Fruit fly (Drosophila melanogaster) whole organism: ENCODE measurements around the gene Eh.
"Not testable (repeated sequence)": the region's sequence is repeated elsewhere in the genome, so short reads cannot be mapped to it uniquely, and the experiment has no call there.

Experiments used
- CG8478 ChIP-seq: fragments of >200 bp; optimal IDR thresholded peaks from 2 replicates; lab custom pipeline; 2018; ENCODE audit warnings: inconsistent platforms
- Dll ChIP-seq: fragments of >200 bp; optimal IDR thresholded peaks from 2 replicates; lab custom pipeline; 2017
- EcR ChIP-seq, 2 experiments: fragments of >200 bp; optimal IDR thresholded peaks; 2 replicates each; lab custom pipeline; 2017; ENCODE audit warnings: missing biosample characterization in 2 of 2, missing genetic modification characterization in 2 of 2, missing genetic modification reagents in 2 of 2
- pan ChIP-seq: fragments of >200 bp; optimal IDR thresholded peaks from 2 replicates; lab custom pipeline; 2017
- psq ChIP-seq: fragments of >200 bp; optimal IDR thresholded peaks from 2 replicates; lab custom pipeline; 2017
- usp ChIP-seq: fragments of >200 bp; optimal IDR thresholded peaks from 2 replicates; lab custom pipeline; 2017; ENCODE audit warnings: missing biosample characterization, missing genetic modification characterization, mixed read lengths

Eh gene

dm6 chr3R:17448758-17449157 is at the start of gene Eh:
Gene Eh (minus strand): TSS chr3R:17448858.
- TF ChIP-seq Dll (lab: Kevin White, UChicago) = no peak
- no peak for TF ChIP-seq usp (GFP tag; lab: Kevin White, UChicago)
- no peak for TF ChIP-seq pan (lab: Kevin White, UChicago)
- TF ChIP-seq EcR (GFP tag; optimal IDR thresholded peaks at IDR 0.05; lab: Kevin White, UChicago) = no peak
- TF ChIP-seq psq (lab: Kevin White, UChicago) = no peak
- TF ChIP-seq CG8478 (lab: Kevin White, UChicago) = no peak

dm6 chr3R:17492071-17492470 is 43.4 kb upstream of the Eh start:
- TF ChIP-seq psq (lab: Kevin White, UChicago) (no peak), usp (GFP tag; lab: Kevin White, UChicago) (no peak), CG8478 (lab: Kevin White, UChicago) (no peak), pan (lab: Kevin White, UChicago) (no peak), EcR (GFP tag; optimal IDR thresholded peaks at IDR 0.05; lab: Kevin White, UChicago) (no peak), Dll (lab: Kevin White, UChicago) (no peak)

- no peak for TF ChIP-seq usp (GFP tag; lab: Kevin White, UChicago)
- no peak for TF ChIP-seq Dll (lab: Kevin White, UChicago)
- no peak for TF ChIP-seq EcR (GFP tag; optimal IDR thresholded peaks at IDR 0.05; lab: Kevin White, UChicago)
- TF ChIP-seq psq (lab: Kevin White, UChicago) = no peak
- TF ChIP-seq CG8478 (lab: Kevin White, UChicago) = no peak
- TF ChIP-seq pan (lab: Kevin White, UChicago) = no peak
These were observed 32.6 kb upstream of the Eh start for dm6 chr3R:17481262-17481661.

dm6 chr3R:17471007-17471406 is 22.3 kb upstream of the Eh start:
- TF ChIP-seq Dll (lab: Kevin White, UChicago) (no peak), pan (lab: Kevin White, UChicago) (no peak)

dm6 chr3R:17456676-17457075 is 8.0 kb upstream of the Eh start, which contains the start of gene CG14330:
Gene CG14330 (minus strand): TSS chr3R:17456776.
- not testable (repeated sequence) for TF ChIP-seq Dll (lab: Kevin White, UChicago); usp (GFP tag; lab: Kevin White, UChicago); psq (lab: Kevin White, UChicago)

- TF ChIP-seq pan (lab: Kevin White, UChicago) = no peak
- TF ChIP-seq Dll (lab: Kevin White, UChicago) = no peak
- no peak for TF ChIP-seq usp (GFP tag; lab: Kevin White, UChicago)
These were observed 744 bp upstream of the Eh start for dm6 chr3R:17449402-17449801.

- TF ChIP-seq psq (lab: Kevin White, UChicago) (no peak), EcR (GFP tag; optimal IDR thresholded peaks at IDR 0.05; lab: Kevin White, UChicago) (no peak), Dll (lab: Kevin White, UChicago) (no peak), usp (GFP tag; lab: Kevin White, UChicago) (no peak), pan (lab: Kevin White, UChicago) (no peak), CG8478 (lab: Kevin White, UChicago) (no peak)
These were observed 1.0 kb downstream of the Eh start for dm6 chr3R:17447615-17448014.

dm6 chr3R:17440628-17441027 is 8.0 kb downstream of the Eh start, which contains the start of gene CG14331:
Gene CG14331 (minus strand): TSS chr3R:17440728.
- TF ChIP-seq usp (GFP tag; lab: Kevin White, UChicago) = no peak
- no peak for TF ChIP-seq psq (lab: Kevin White, UChicago)
- no peak for TF ChIP-seq EcR (GFP tag; optimal IDR thresholded peaks at IDR 0.05; lab: Kevin White, UChicago)
- TF ChIP-seq CG8478 (lab: Kevin White, UChicago) = no peak
- no peak for TF ChIP-seq Dll (lab: Kevin White, UChicago)

dm6 chr3R:17434330-17434729 is 14.3 kb downstream of the Eh start, which contains the start of gene CG44090:
Gene CG44090 (minus strand): TSS chr3R:17434430.
- TF ChIP-seq psq (lab: Kevin White, UChicago) (no peak), usp (GFP tag; lab: Kevin White, UChicago) (no peak), pan (lab: Kevin White, UChicago) (no peak), EcR (GFP tag; optimal IDR thresholded peaks at IDR 0.05; lab: Kevin White, UChicago) (no peak), CG8478 (lab: Kevin White, UChicago) (no peak), Dll (lab: Kevin White, UChicago) (no peak)

- TF ChIP-seq CG8478 (lab: Kevin White, UChicago) (no peak), pan (lab: Kevin White, UChicago) (no peak), psq (lab: Kevin White, UChicago) (no peak), usp (GFP tag; lab: Kevin White, UChicago) (no peak), Dll (lab: Kevin White, UChicago) (no peak), EcR (GFP tag; optimal IDR thresholded peaks at IDR 0.05; lab: Kevin White, UChicago) (no peak)
These were observed 15.5 kb downstream of the Eh start for dm6 chr3R:17433117-17433516.

- TF ChIP-seq psq (lab: Kevin White, UChicago) (no peak), CG8478 (lab: Kevin White, UChicago) (no peak), pan (lab: Kevin White, UChicago) (no peak), usp (GFP tag; lab: Kevin White, UChicago) (no peak), Dll (lab: Kevin White, UChicago) (no peak), EcR (GFP tag; optimal IDR thresholded peaks at IDR 0.05; lab: Kevin White, UChicago) (no peak)
These were observed 18.2 kb downstream of the Eh start for dm6 chr3R:17430481-17430880.

- no peak for TF ChIP-seq EcR (GFP tag; optimal IDR thresholded peaks at IDR 0.05; lab: Kevin White, UChicago)
- no peak for TF ChIP-seq psq (lab: Kevin White, UChicago)
- TF ChIP-seq usp (GFP tag; lab: Kevin White, UChicago) = no peak
- TF ChIP-seq Dll (lab: Kevin White, UChicago) = no peak
- no peak for TF ChIP-seq CG8478 (lab: Kevin White, UChicago)
- no peak for TF ChIP-seq pan (lab: Kevin White, UChicago)
These were observed 22.4 kb downstream of the Eh start for dm6 chr3R:17426265-17426664.
